Fruit fly (Drosophila melanogaster) whole organism, embryonic: Measurements from ENCODE around the gene CG31207.
A peak's percentile ranks its signal among the peaks of the same experiment; 100 is the strongest.

Experiments used
- Bdp1 ChIP-seq: fragments of 200-800 bp; sonication (Bioruptor generic); optimal IDR thresholded peaks from 3 replicates; lab custom pipeline; 2016; ENCODE audit warnings: missing biosample characterization, missing genetic modification characterization
- BtbVII ChIP-seq: fragments of 200-800 bp; sonication (Bioruptor generic); optimal IDR thresholded peaks from 3 replicates; lab custom pipeline; 2017; ENCODE audit warnings: missing biosample characterization, mild to moderate bottlenecking, missing genetic modification characterization
- CG10565 ChIP-seq: fragments of 200-800 bp; sonication (Bioruptor generic); optimal IDR thresholded peaks from 3 replicates; lab custom pipeline; 2016; ENCODE audit warnings: missing biosample characterization, mild to moderate bottlenecking, missing genetic modification characterization
- CG11093 ChIP-seq: fragments of 200-800 bp; sonication (Bioruptor generic); IDR thresholded peaks from 3 replicates; pipeline ENCODE4 v1.3.6; 2022; ENCODE audit warnings: missing biosample characterization, missing genetic modification characterization
- CG11247 ChIP-seq: fragments of 200-800 bp; sonication (Bioruptor generic); IDR thresholded peaks from 2 replicates; pipeline ENCODE4 v1.3.6; 2022; ENCODE audit warnings: missing biosample characterization, missing genetic modification characterization
- CG11504 ChIP-seq: fragments of 200-800 bp; sonication (Bioruptor generic); optimal IDR thresholded peaks from 3 replicates; lab custom pipeline; 2019; ENCODE audit warnings: missing biosample characterization, mild to moderate bottlenecking, missing genetic modification characterization, moderate library complexity
- CG12104 ChIP-seq: fragments of 200-800 bp; sonication (Bioruptor generic); optimal IDR thresholded peaks from 3 replicates; lab custom pipeline; 2016; ENCODE audit warnings: missing biosample characterization, missing genetic modification characterization
- CG12236 ChIP-seq: fragments of 200-800 bp; sonication (Bioruptor generic); optimal IDR thresholded peaks from 2 replicates; lab custom pipeline; 2016; ENCODE audit warnings: missing biosample characterization, missing genetic modification characterization
- CG14667 ChIP-seq: fragments of 200-800 bp; sonication (Bioruptor generic); IDR thresholded peaks from 2 replicates; pipeline ENCODE4 v1.3.6; 2022; ENCODE audit warnings: missing biosample characterization, missing genetic modification characterization
- CG14965 ChIP-seq: fragments of 200-800 bp; sonication (Bioruptor generic); optimal IDR thresholded peaks from 2 replicates; lab custom pipeline; 2016; ENCODE audit warnings: missing biosample characterization, missing genetic modification characterization, borderline replicate concordance
- CG15479 ChIP-seq: fragments of 200-800 bp; sonication (Bioruptor generic); optimal IDR thresholded peaks from 3 replicates; lab custom pipeline; 2019; ENCODE audit warnings: missing biosample characterization, mild to moderate bottlenecking, missing genetic modification characterization, moderate library complexity
- CG16813 ChIP-seq: fragments of 200-800 bp; sonication (Bioruptor generic); IDR thresholded peaks from 3 replicates; pipeline ENCODE4 v1.3.6; 2022; ENCODE audit warnings: missing biosample characterization, missing genetic modification characterization; ENCODE audit not compliant: partially characterized antibody
- CG17912 ChIP-seq: fragments of 200-800 bp; sonication (Bioruptor generic); optimal IDR thresholded peaks from 2 replicates; lab custom pipeline; 2018; ENCODE audit warnings: missing biosample characterization, mild to moderate bottlenecking, missing genetic modification characterization
- CG34422 ChIP-seq: fragments of 200-800 bp; sonication (Bioruptor generic); IDR thresholded peaks from 3 replicates; pipeline ENCODE4 v1.3.6; 2022; ENCODE audit warnings: missing biosample characterization, missing genetic modification characterization
- CG42726 ChIP-seq: fragments of 200-800 bp; sonication (Bioruptor generic); IDR thresholded peaks from 2 replicates; pipeline ENCODE4 v1.3.6; 2022; ENCODE audit warnings: missing biosample characterization, missing genetic modification characterization; ENCODE audit not compliant: partially characterized antibody
- CG4730 ChIP-seq: fragments of 200-800 bp; sonication (Bioruptor generic); IDR thresholded peaks from 2 replicates; pipeline ENCODE4 v1.3.6; 2022; ENCODE audit warnings: missing biosample characterization, missing genetic modification characterization
- CG5180 ChIP-seq: fragments of 200-800 bp; sonication (Bioruptor generic); optimal IDR thresholded peaks from 3 replicates; lab custom pipeline; 2017; ENCODE audit warnings: missing biosample characterization, missing genetic modification characterization, mild to moderate bottlenecking, moderate library complexity, missing genetic modification reagents
- CG6175 ChIP-seq: fragments of 200-800 bp; sonication (Bioruptor generic); IDR thresholded peaks from 3 replicates; pipeline ENCODE4 v1.3.6; 2022; ENCODE audit warnings: missing biosample characterization, missing genetic modification characterization
- CG6854 ChIP-seq: fragments of 200-800 bp; sonication (Bioruptor generic); optimal IDR thresholded peaks from 3 replicates; lab custom pipeline; 2017; ENCODE audit warnings: missing biosample characterization, mild to moderate bottlenecking, missing genetic modification characterization
- CG7745 ChIP-seq: fragments of 200-800 bp; sonication (Bioruptor generic); optimal IDR thresholded peaks from 2 replicates; lab custom pipeline; 2018; ENCODE audit warnings: missing biosample characterization, mild to moderate bottlenecking, missing genetic modification characterization, moderate library complexity
- CG8290 ChIP-seq, 3 experiments: fragments of 200-800 bp; sonication (Bioruptor generic); optimal IDR thresholded peaks; 2 replicates each; lab custom pipeline; 2016 to 2019; ENCODE audit warnings: missing biosample characterization in 3 of 3, missing genetic modification characterization in 3 of 3, mild to moderate bottlenecking in 2 of 3, moderate library complexity in 1 of 3
- CG8924 ChIP-seq: fragments of 200-800 bp; optimal IDR thresholded peaks from 3 replicates; lab custom pipeline; 2019; ENCODE audit warnings: missing biosample characterization, mild to moderate bottlenecking, missing genetic modification characterization, moderate library complexity
- CG9876 ChIP-seq: fragments of 200-800 bp; sonication (Bioruptor generic); optimal IDR thresholded peaks from 2 replicates; lab custom pipeline; 2016; ENCODE audit warnings: missing biosample characterization, missing genetic modification characterization
- CTCF ChIP-seq: fragments of 200-800 bp; sonication (Bioruptor generic); optimal IDR thresholded peaks from 2 replicates; lab custom pipeline; 2017; ENCODE audit warnings: missing biosample characterization, mild to moderate bottlenecking, missing genetic modification characterization, moderate library complexity
- Deaf1 ChIP-seq: fragments of 200-800 bp; optimal IDR thresholded peaks from 3 replicates; lab custom pipeline; 2019; ENCODE audit warnings: missing biosample characterization, mild to moderate bottlenecking, missing genetic modification characterization, moderate library complexity
- ERR ChIP-seq: fragments of 200-800 bp; sonication (Bioruptor generic); optimal IDR thresholded peaks from 2 replicates; lab custom pipeline; 2016; ENCODE audit warnings: missing biosample characterization, missing genetic modification characterization
- Ets65A ChIP-seq: fragments of 200-800 bp; sonication (Bioruptor generic); peaks from one replicate; lab custom pipeline; 2016; ENCODE audit warnings: missing biosample characterization, missing genetic modification characterization
- Gug ChIP-seq: fragments of 200-800 bp; sonication (Bioruptor generic); IDR thresholded peaks from 4 replicates; pipeline ENCODE4 v1.3.6; 2022; ENCODE audit warnings: missing biosample characterization, missing genetic modification characterization
- Max ChIP-seq: fragments of 200-800 bp; sonication (Bioruptor generic); optimal IDR thresholded peaks from 2 replicates; lab custom pipeline; 2016; ENCODE audit warnings: missing biosample characterization, mild to moderate bottlenecking, missing genetic modification characterization
- Nf-YC ChIP-seq: fragments of 200-800 bp; optimal IDR thresholded peaks from 3 replicates; lab custom pipeline; 2019; ENCODE audit warnings: missing biosample characterization, mild to moderate bottlenecking, missing genetic modification characterization, moderate library complexity
- PHDP ChIP-seq: fragments of 200-800 bp; sonication (Bioruptor generic); optimal IDR thresholded peaks from 3 replicates; lab custom pipeline; 2018; ENCODE audit warnings: missing biosample characterization, mild to moderate bottlenecking, missing genetic modification characterization, moderate library complexity
- Vsx1 ChIP-seq: fragments of 200-800 bp; sonication (Bioruptor generic); optimal IDR thresholded peaks from 2 replicates; lab custom pipeline; 2017; ENCODE audit warnings: missing biosample characterization, mild to moderate bottlenecking, missing genetic modification characterization, missing genetic modification reagents
- Xbp1 ChIP-seq: fragments of 200-800 bp; sonication (Bioruptor generic); optimal IDR thresholded peaks from 3 replicates; lab custom pipeline; 2016; ENCODE audit warnings: missing biosample characterization, mild to moderate bottlenecking, missing genetic modification characterization
- Xrp1 ChIP-seq: fragments of 200-800 bp; sonication (Bioruptor generic); IDR thresholded peaks from 2 replicates; pipeline ENCODE4 v1.3.6; 2022; ENCODE audit warnings: missing biosample characterization, missing genetic modification characterization
- caup ChIP-seq: fragments of 200-800 bp; sonication (Bioruptor generic); optimal IDR thresholded peaks from 3 replicates; lab custom pipeline; 2017; ENCODE audit warnings: missing biosample characterization, mild to moderate bottlenecking, missing genetic modification characterization, moderate library complexity; ENCODE audit not compliant: severe bottlenecking
- dan ChIP-seq: fragments of 200-800 bp; sonication (Bioruptor generic); IDR thresholded peaks from 2 replicates; pipeline ENCODE4 v1.3.6; 2022; ENCODE audit warnings: missing biosample characterization, missing genetic modification characterization
- emc ChIP-seq: fragments of 200-800 bp; sonication (Bioruptor generic); optimal IDR thresholded peaks from 2 replicates; lab custom pipeline; 2016; ENCODE audit warnings: missing biosample characterization, missing genetic modification characterization
- ems ChIP-seq: fragments of 200-800 bp; sonication (Bioruptor generic); optimal IDR thresholded peaks from 3 replicates; lab custom pipeline; 2016; ENCODE audit warnings: missing biosample characterization, missing genetic modification characterization
- eyg ChIP-seq: fragments of 200-800 bp; sonication (Bioruptor generic); optimal IDR thresholded peaks from 3 replicates; lab custom pipeline; 2016; ENCODE audit warnings: missing biosample characterization, missing genetic modification characterization
- gcm ChIP-seq: fragments of 200-800 bp; sonication (Bioruptor generic); optimal IDR thresholded peaks from 2 replicates; lab custom pipeline; 2019; ENCODE audit warnings: missing biosample characterization, mild to moderate bottlenecking, missing genetic modification characterization, moderate library complexity
- gfzf ChIP-seq: fragments of 200-800 bp; sonication (Bioruptor generic); optimal IDR thresholded peaks from 2 replicates; lab custom pipeline; 2016; ENCODE audit warnings: missing biosample characterization, mild to moderate bottlenecking, missing genetic modification characterization, moderate library complexity
- phol ChIP-seq: fragments of 200-800 bp; sonication (Bioruptor generic); optimal IDR thresholded peaks from 3 replicates; lab custom pipeline; 2018; ENCODE audit warnings: missing biosample characterization, mild to moderate bottlenecking, missing genetic modification characterization, moderate library complexity
- prd ChIP-seq, 3 experiments: fragments of >200 bp in 2 of 3; fragments of 200-800 bp in 1 of 3; sonication (Bioruptor generic) in 1 of 3; optimal IDR thresholded peaks in 2 of 3; IDR thresholded peaks in 1 of 3; 2 replicates in 2 of 3; 3 replicates in 1 of 3; pipeline versions ENCODE4 v1.3.6 to Lab custom; 2017 to 2022; ENCODE audit warnings: missing biosample characterization in 1 of 3, missing genetic modification characterization in 1 of 3
- rib ChIP-seq: fragments of 200-800 bp; sonication (Bioruptor generic); IDR thresholded peaks from 2 replicates; pipeline ENCODE4 v1.3.6; 2022; ENCODE audit warnings: missing biosample characterization, missing genetic modification characterization
- sr ChIP-seq: fragments of 200-800 bp; sonication (Bioruptor generic); IDR thresholded peaks from 3 replicates; pipeline ENCODE4 v1.3.6; 2022; ENCODE audit warnings: missing biosample characterization, missing genetic modification characterization
- stwl ChIP-seq: fragments of 200-800 bp; sonication (Bioruptor generic); optimal IDR thresholded peaks from 3 replicates; lab custom pipeline; 2018; ENCODE audit warnings: missing biosample characterization, mild to moderate bottlenecking, missing genetic modification characterization, moderate library complexity
- ttk ChIP-seq: fragments of 200-800 bp; sonication (Bioruptor generic); IDR thresholded peaks from 2 replicates; pipeline ENCODE4 v2.1.2; 2022; ENCODE audit warnings: missing biosample characterization, missing genetic modification characterization
- twi ChIP-seq: fragments of 200-800 bp; optimal IDR thresholded peaks from 2 replicates; lab custom pipeline; 2019; ENCODE audit warnings: missing biosample characterization, mild to moderate bottlenecking, missing genetic modification characterization, moderate library complexity
- tx ChIP-seq: fragments of 200-800 bp; sonication (Bioruptor generic); optimal IDR thresholded peaks from 2 replicates; lab custom pipeline; 2016; ENCODE audit warnings: missing biosample characterization, missing genetic modification characterization
- vvl ChIP-seq: fragments of 200-800 bp; sonication (Bioruptor generic); IDR thresholded peaks from 2 replicates; pipeline ENCODE4 v1.3.6; 2022; ENCODE audit warnings: missing biosample characterization, missing genetic modification characterization
- wdn ChIP-seq: fragments of 200-800 bp; sonication (Bioruptor generic); IDR thresholded peaks from 2 replicates; pipeline ENCODE4 v1.3.6; 2022; ENCODE audit warnings: missing biosample characterization, missing genetic modification characterization
- zfh2 ChIP-seq: fragments of 200-800 bp; sonication (Bioruptor generic); optimal IDR thresholded peaks from 2 replicates; lab custom pipeline; 2016; ENCODE audit warnings: missing biosample characterization, missing genetic modification characterization

CG31207 gene

DNA sequence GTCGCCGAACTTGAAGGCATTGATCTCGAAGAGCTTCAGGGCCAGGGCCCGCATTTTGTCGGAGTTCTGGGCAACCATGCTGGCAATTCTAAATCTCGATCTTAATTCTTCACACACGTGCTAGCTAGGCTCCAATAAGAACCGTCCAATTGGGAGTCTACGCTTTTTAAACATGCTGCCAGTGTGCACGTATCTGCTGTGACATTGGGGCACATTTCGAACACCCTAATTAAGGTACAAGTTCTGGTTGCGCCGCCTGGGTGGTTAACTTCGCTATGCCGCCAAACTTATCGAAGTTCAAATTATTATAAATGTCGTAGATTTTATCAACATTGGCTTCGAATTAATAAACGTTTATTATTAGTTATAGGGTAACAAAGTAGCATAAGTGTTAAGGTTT, 26.3 kb upstream of the CG31207 start, which contains the start of gene r-l (continued):
- TF ChIP-seq CG17912 (GFP tag; lab: Kevin White, UChicago) (no peak), Vsx1 (peak; percentile 44), CG5180 (GFP tag; lab: Kevin White, UChicago) (no peak), eyg (no peak), BtbVII (GFP tag; lab: Kevin White, UChicago) (no peak), sr (GFP tag; lab: Robert Waterston, UW) (no peak), CG9876 (GFP tag; lab: Kevin White, UChicago) (no peak), gcm (GFP tag; lab: Kevin White, UChicago) (peak; percentile 2), ERR (no peak), Max (GFP tag; lab: Kevin White, UChicago) (peak; percentile 62), CG11504 (tag; lab: Kevin White, UChicago) (no peak), CG14965 (GFP tag; lab: Kevin White, UChicago) (no peak), emc (GFP tag; lab: Kevin White, UChicago) (no peak), Xrp1 (GFP tag; lab: Robert Waterston, UW) (no peak), CG8924 (tag; lab: Kevin White, UChicago) (no peak), phol (peak; percentile 60), CG4730 (GFP tag; lab: Robert Waterston, UW) (no peak), CG12236 (GFP tag; lab: Kevin White, UChicago) (no peak), vvl (GFP tag; lab: Robert Waterston, UW) (no peak), prd (optimal IDR thresholded peaks at IDR 0.05; lab: Kevin White, UChicago) (no peak), prd (GFP tag; IDR thresholded peaks at IDR 0.05; lab: Robert Waterston, UW) (no peak), CG6854 (GFP tag; lab: Kevin White, UChicago) (no peak), CG42726 (GFP tag; lab: Robert Waterston, UW) (peak; percentile 61), twi (tag; lab: Kevin White, UChicago) (peak; percentile 34), rib (GFP tag; lab: Robert Waterston, UW) (no peak), Nf-YC (tag; lab: Kevin White, UChicago) (peak; percentile 80), tx (no peak), CG6175 (GFP tag; lab: Robert Waterston, UW) (no peak), Ets65A (GFP tag; lab: Kevin White, UChicago) (no peak), Xbp1 (no peak), gfzf (GFP tag; lab: Kevin White, UChicago) (peak; percentile 98), CG11247 (GFP tag; lab: Robert Waterston, UW) (no peak), CG12104 (no peak), CG11093 (GFP tag; lab: Robert Waterston, UW) (no peak), Bdp1 (no peak), CG14667 (GFP tag; lab: Robert Waterston, UW) (no peak), PHDP (tag; lab: Kevin White, UChicago) (no peak), wdn (GFP tag; lab: Robert Waterston, UW) (no peak), CG15479 (no peak), ems (GFP tag; lab: Kevin White, UChicago) (no peak), Deaf1 (tag; lab: Kevin White, UChicago) (no peak), CG34422 (GFP tag; lab: Robert Waterston, UW) (no peak), CG8290 (GFP tag; optimal IDR thresholded peaks at IDR 0.05; lab: Kevin White, UChicago) (no peak), CG8290 (tag; optimal IDR thresholded peaks at IDR 0.05; lab: Kevin White, UChicago) (peak in 1 of 2 experiments; percentile 77), CG10565 (GFP tag; lab: Kevin White, UChicago) (no peak), CG7745 (tag; lab: Kevin White, UChicago) (no peak), Gug (no peak), stwl (tag; lab: Kevin White, UChicago) (peak; percentile 54), dan (GFP tag; lab: Robert Waterston, UW) (no peak), caup (GFP tag; lab: Kevin White, UChicago) (no peak), CTCF (GFP tag; lab: Kevin White, UChicago) (peak; percentile 58), CG16813 (GFP tag; lab: Robert Waterston, UW) (no peak), ttk (GFP tag; lab: Robert Waterston, UW) (no peak), zfh2 (GFP tag; lab: Kevin White, UChicago) (peak; percentile 4)
